Fruit fly (Drosophila melanogaster) whole organism, embryonic: ENCODE measurements around the gene pyd.

Experiments
- Aef1 ChIP-seq: fragments of 200-800 bp; sonication (Bioruptor generic); IDR thresholded peaks from 3 replicates; pipeline ENCODE4 v1.3.6; 2022; ENCODE audit warnings: missing biosample characterization, missing genetic modification characterization
- B-H1 ChIP-seq: fragments of 200-800 bp; sonication (Bioruptor generic); IDR thresholded peaks from 3 replicates; pipeline ENCODE4 v1.3.6; 2022; ENCODE audit warnings: missing biosample characterization, missing genetic modification characterization
- Blimp-1 ChIP-seq: fragments of 200-800 bp; sonication (Bioruptor generic); optimal IDR thresholded peaks from 3 replicates; lab custom pipeline; 2018; ENCODE audit warnings: missing biosample characterization, missing genetic modification characterization, mild to moderate bottlenecking, moderate library complexity, missing genetic modification reagents
- CG10321 ChIP-seq: fragments of 200-800 bp; sonication (Bioruptor generic); IDR thresholded peaks from 2 replicates; pipeline ENCODE4 v1.3.6; 2022; ENCODE audit warnings: missing biosample characterization, missing genetic modification characterization
- CG11723 ChIP-seq: fragments of 200-800 bp; sonication (Bioruptor generic); optimal IDR thresholded peaks from 2 replicates; lab custom pipeline; 2017; ENCODE audit warnings: missing biosample characterization, mild to moderate bottlenecking, missing genetic modification characterization
- CG12104 ChIP-seq: fragments of 200-800 bp; sonication (Bioruptor generic); optimal IDR thresholded peaks from 3 replicates; lab custom pipeline; 2016; ENCODE audit warnings: missing biosample characterization, missing genetic modification characterization
- CG15479 ChIP-seq: fragments of 200-800 bp; sonication (Bioruptor generic); optimal IDR thresholded peaks from 3 replicates; lab custom pipeline; 2019; ENCODE audit warnings: missing biosample characterization, mild to moderate bottlenecking, missing genetic modification characterization, moderate library complexity
- CG17829 ChIP-seq: fragments of 200-800 bp; optimal IDR thresholded peaks from 2 replicates; lab custom pipeline; 2019; ENCODE audit warnings: missing biosample characterization, mild to moderate bottlenecking, missing genetic modification characterization, moderate library complexity
- CG1792 ChIP-seq: fragments of 200-800 bp; sonication (Bioruptor generic); optimal IDR thresholded peaks from 2 replicates; lab custom pipeline; 2016; ENCODE audit warnings: missing biosample characterization, missing genetic modification characterization
- CG4854 ChIP-seq: fragments of 200-800 bp; sonication (Bioruptor generic); optimal IDR thresholded peaks from 2 replicates; lab custom pipeline; 2016; ENCODE audit warnings: missing biosample characterization, missing genetic modification characterization, inconsistent platforms
- CG6813 ChIP-seq: fragments of 200-800 bp; sonication (Bioruptor generic); optimal IDR thresholded peaks from 2 replicates; lab custom pipeline; 2017; ENCODE audit warnings: missing biosample characterization, missing genetic modification characterization, mild to moderate bottlenecking, moderate library complexity, missing genetic modification reagents
- Fer1 ChIP-seq: fragments of 200-800 bp; sonication (Bioruptor generic); optimal IDR thresholded peaks from 2 replicates; lab custom pipeline; 2017; ENCODE audit warnings: missing biosample characterization, mild to moderate bottlenecking, missing genetic modification characterization
- GATAe ChIP-seq: fragments of 200-800 bp; sonication (Bioruptor generic); conservative IDR thresholded peaks from 2 replicates; pipeline ENCODE4 v1.3.6; 2022; ENCODE audit warnings: missing biosample characterization, missing genetic modification characterization
- HHEX ChIP-seq: fragments of 200-800 bp; sonication (Bioruptor generic); optimal IDR thresholded peaks from 3 replicates; lab custom pipeline; 2017; ENCODE audit warnings: missing biosample characterization, mild to moderate bottlenecking, missing genetic modification characterization, missing genetic modification reagents
- Hr3 ChIP-seq: fragments of 200-800 bp; sonication (Bioruptor generic); optimal IDR thresholded peaks from 3 replicates; lab custom pipeline; 2016; ENCODE audit warnings: missing biosample characterization, missing genetic modification characterization
- Lpt ChIP-seq: fragments of >200 bp; optimal IDR thresholded peaks from 2 replicates; lab custom pipeline; 2018; ENCODE audit warnings: missing biosample characterization, missing genetic modification characterization
- Med ChIP-seq: fragments of 200-800 bp; sonication (Bioruptor generic); peaks from one replicate; lab custom pipeline; 2016; ENCODE audit warnings: missing biosample characterization, missing genetic modification characterization, mild to moderate bottlenecking, inconsistent platforms, moderate library complexity
- Meics ChIP-seq: fragments of 200-800 bp; sonication (Bioruptor generic); optimal IDR thresholded peaks from 2 replicates; lab custom pipeline; 2017; ENCODE audit warnings: missing biosample characterization, mild to moderate bottlenecking, missing genetic modification characterization
- Pdp1 ChIP-seq, 2 experiments: fragments of 200-800 bp; sonication (Bioruptor generic); optimal IDR thresholded peaks; 3 replicates each; lab custom pipeline; 2016; ENCODE audit warnings: missing biosample characterization in 2 of 2, missing genetic modification characterization in 2 of 2, mild to moderate bottlenecking in 1 of 2, moderate library complexity in 1 of 2
- Ptx1 ChIP-seq: fragments of 200-800 bp; sonication (Bioruptor generic); IDR thresholded peaks from 2 replicates; pipeline ENCODE4 v1.3.6; 2022; ENCODE audit warnings: missing biosample characterization, missing genetic modification characterization
- Scr ChIP-seq: fragments of 200-800 bp; sonication (Bioruptor generic); IDR thresholded peaks from 2 replicates; pipeline ENCODE4 v1.3.6; 2022; ENCODE audit warnings: missing biosample characterization, missing genetic modification characterization; ENCODE audit not compliant: partially characterized antibody
- Vsx1 ChIP-seq: fragments of 200-800 bp; sonication (Bioruptor generic); optimal IDR thresholded peaks from 2 replicates; lab custom pipeline; 2017; ENCODE audit warnings: missing biosample characterization, mild to moderate bottlenecking, missing genetic modification characterization, missing genetic modification reagents
- Xrp1 ChIP-seq: fragments of 200-800 bp; sonication (Bioruptor generic); IDR thresholded peaks from 2 replicates; pipeline ENCODE4 v1.3.6; 2022; ENCODE audit warnings: missing biosample characterization, missing genetic modification characterization
- YL-1 ChIP-seq: fragments of 200-800 bp; sonication (Bioruptor generic); optimal IDR thresholded peaks from 3 replicates; lab custom pipeline; 2017; ENCODE audit warnings: missing biosample characterization, mild to moderate bottlenecking, missing genetic modification characterization
- ato ChIP-seq: fragments of 200-800 bp; sonication (Bioruptor generic); IDR thresholded peaks from 2 replicates; pipeline ENCODE4 v1.3.6; 2022; ENCODE audit warnings: missing biosample characterization, missing genetic modification characterization; ENCODE audit not compliant: partially characterized antibody
- bab2 ChIP-seq: fragments of 200-800 bp; sonication (Bioruptor generic); optimal IDR thresholded peaks from 2 replicates; lab custom pipeline; 2016; ENCODE audit warnings: missing biosample characterization, missing genetic modification characterization
- bsh ChIP-seq, 2 experiments: fragments of 200-800 bp; sonication (Bioruptor generic); optimal IDR thresholded peaks; 2 replicates each; lab custom pipeline; 2017 to 2018; ENCODE audit warnings: mild to moderate bottlenecking in 2 of 2, missing biosample characterization in 2 of 2, missing genetic modification characterization in 2 of 2, moderate library complexity in 1 of 2
- btn ChIP-seq: fragments of 200-800 bp; sonication (Bioruptor generic); optimal IDR thresholded peaks from 2 replicates; lab custom pipeline; 2016; ENCODE audit warnings: missing biosample characterization, missing genetic modification characterization
- chn ChIP-seq: fragments of 200-800 bp; sonication (Bioruptor generic); optimal IDR thresholded peaks from 2 replicates; lab custom pipeline; 2016; ENCODE audit warnings: missing biosample characterization, missing genetic modification characterization
- dan ChIP-seq: fragments of 200-800 bp; sonication (Bioruptor generic); IDR thresholded peaks from 2 replicates; pipeline ENCODE4 v1.3.6; 2022; ENCODE audit warnings: missing biosample characterization, missing genetic modification characterization
- ems ChIP-seq: fragments of 200-800 bp; sonication (Bioruptor generic); optimal IDR thresholded peaks from 3 replicates; lab custom pipeline; 2016; ENCODE audit warnings: missing biosample characterization, missing genetic modification characterization
- grn ChIP-seq: fragments of 200-800 bp; sonication (Bioruptor generic); optimal IDR thresholded peaks from 3 replicates; lab custom pipeline; 2017; ENCODE audit warnings: missing biosample characterization, missing genetic modification characterization
- hb ChIP-seq: fragments of 200-800 bp; sonication (Bioruptor generic); IDR thresholded peaks from 3 replicates; pipeline ENCODE4 v1.3.6; 2022; ENCODE audit warnings: missing biosample characterization, missing genetic modification characterization; ENCODE audit not compliant: partially characterized antibody
- ind ChIP-seq: fragments of 200-800 bp; sonication (Bioruptor generic); optimal IDR thresholded peaks from 3 replicates; lab custom pipeline; 2016; ENCODE audit warnings: missing biosample characterization, missing genetic modification characterization
- insv ChIP-seq, 2 experiments: fragments of 200-800 bp; sonication (Bioruptor generic); optimal IDR thresholded peaks; 3 replicates each; lab custom pipeline; 2016 to 2018; ENCODE audit warnings: missing biosample characterization in 2 of 2, missing genetic modification characterization in 2 of 2
- ken ChIP-seq: fragments of 200-800 bp; sonication (Bioruptor generic); IDR thresholded peaks from 3 replicates; pipeline ENCODE4 v1.3.6; 2022; ENCODE audit warnings: missing biosample characterization, missing genetic modification characterization
- klu ChIP-seq: fragments of 200-800 bp; sonication (Bioruptor generic); IDR thresholded peaks from 2 replicates; pipeline ENCODE4 v1.3.6; 2022; ENCODE audit warnings: missing biosample characterization, missing genetic modification characterization
- mld ChIP-seq: fragments of 200-800 bp; sonication (Bioruptor generic); IDR thresholded peaks from 3 replicates; pipeline ENCODE4 v1.3.6; 2022; ENCODE audit warnings: missing biosample characterization, missing genetic modification characterization; ENCODE audit not compliant: partially characterized antibody
- odd ChIP-seq: fragments of 200-800 bp; sonication (Bioruptor generic); optimal IDR thresholded peaks from 2 replicates; lab custom pipeline; 2017; ENCODE audit warnings: missing biosample characterization, mild to moderate bottlenecking, missing genetic modification characterization
- peb ChIP-seq: fragments of 200-800 bp; sonication (Bioruptor generic); IDR thresholded peaks from 2 replicates; pipeline ENCODE4 v1.3.6; 2022; ENCODE audit warnings: missing biosample characterization, missing genetic modification characterization
- pita ChIP-seq: fragments of 200-800 bp; sonication (Bioruptor generic); optimal IDR thresholded peaks from 2 replicates; lab custom pipeline; 2017; ENCODE audit warnings: missing biosample characterization, mild to moderate bottlenecking, missing genetic modification characterization
- row ChIP-seq: fragments of 200-800 bp; sonication (Bioruptor generic); IDR thresholded peaks from 3 replicates; pipeline ENCODE4 v1.3.6; 2022; ENCODE audit warnings: missing biosample characterization, missing genetic modification characterization
- sug ChIP-seq: fragments of 200-800 bp; optimal IDR thresholded peaks from 2 replicates; lab custom pipeline; 2019; ENCODE audit warnings: missing biosample characterization, mild to moderate bottlenecking, missing genetic modification characterization, moderate library complexity
- tll ChIP-seq, 2 experiments: fragments of 200-800 bp in 1 of 2; fragments of >200 bp in 1 of 2; sonication (Bioruptor generic) in 1 of 2; optimal IDR thresholded peaks; 2 replicates each; lab custom pipeline; 2017 to 2019; ENCODE audit warnings: missing biosample characterization in 2 of 2, missing genetic modification characterization in 2 of 2, mild to moderate bottlenecking in 1 of 2, moderate library complexity in 1 of 2
- unc-4 ChIP-seq: fragments of 200-800 bp; sonication (Bioruptor generic); IDR thresholded peaks from 2 replicates; pipeline ENCODE4 v1.3.6; 2022; ENCODE audit warnings: missing biosample characterization, missing genetic modification characterization; ENCODE audit not compliant: partially characterized antibody
- wor ChIP-seq: fragments of 200-800 bp; sonication (Bioruptor generic); IDR thresholded peaks from 2 replicates; pipeline ENCODE4 v1.3.6; 2022; ENCODE audit warnings: missing biosample characterization, missing genetic modification characterization
- zen2 ChIP-seq: fragments of 200-800 bp; sonication (Bioruptor generic); IDR thresholded peaks from 3 replicates; pipeline ENCODE4 v1.3.6; 2022; ENCODE audit warnings: missing biosample characterization, missing genetic modification characterization; ENCODE audit not compliant: partially characterized antibody
- zfh2 ChIP-seq: fragments of 200-800 bp; sonication (Bioruptor generic); optimal IDR thresholded peaks from 2 replicates; lab custom pipeline; 2016; ENCODE audit warnings: missing biosample characterization, missing genetic modification characterization

Gene pyd

DNA sequence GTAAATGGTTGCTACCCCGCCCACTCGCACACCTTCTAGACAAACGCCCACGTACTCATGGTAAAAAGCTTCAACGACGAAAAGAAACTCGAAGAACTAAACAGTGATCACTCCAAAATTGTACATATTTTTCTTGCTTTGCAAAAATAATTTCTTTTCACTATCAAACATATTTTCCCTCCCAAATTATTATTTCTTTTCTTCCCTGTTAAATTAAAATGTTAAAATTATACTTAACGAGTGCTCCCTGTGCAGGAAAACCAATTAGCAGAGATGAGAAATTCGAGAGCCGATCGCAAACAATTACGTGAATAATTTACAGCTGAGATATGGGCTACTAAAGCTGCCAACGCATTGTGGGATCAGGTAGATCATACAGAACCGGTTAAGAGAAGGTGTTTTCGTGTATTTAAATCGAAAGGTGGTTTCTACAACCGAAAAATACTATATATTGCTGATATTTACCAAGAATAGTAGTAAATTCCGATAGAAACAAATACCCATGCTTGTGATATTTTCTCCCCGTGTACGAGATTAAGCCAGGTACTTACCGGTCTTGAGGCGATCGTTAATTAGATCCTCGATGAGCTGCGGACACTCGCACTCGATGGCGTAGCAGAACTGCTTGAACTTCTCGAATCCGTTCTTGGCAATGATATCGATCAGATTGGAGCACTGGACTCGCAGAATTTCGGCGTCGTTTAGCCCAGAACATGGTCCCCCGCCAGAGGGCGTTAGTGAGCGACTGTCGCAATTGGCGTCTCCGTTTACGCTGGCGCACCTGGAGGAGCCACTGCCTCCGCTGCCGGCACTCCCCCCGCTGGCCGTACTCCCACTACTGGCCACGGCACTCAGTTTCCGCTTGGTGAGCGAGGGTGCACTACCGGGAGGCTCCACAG lies 1.3 kb downstream of the pyd start (continued):
- no peak for TF ChIP-seq insv (GFP tag; optimal IDR thresholded peaks at IDR 0.05; lab: Kevin White, UChicago)
- TF ChIP-seq CG15479: no peak
- TF ChIP-seq Lpt (GFP tag; lab: Kevin White, UChicago): no peak
- no peak for TF ChIP-seq CG17829
- TF ChIP-seq grn (GFP tag; lab: Kevin White, UChicago): no peak
- TF ChIP-seq Scr (GFP tag; lab: Robert Waterston, UW): no peak
- peak; percentile 74 for TF ChIP-seq Med (GFP tag; lab: Kevin White, UChicago)
- TF ChIP-seq Meics (GFP tag; lab: Kevin White, UChicago): peak; percentile 30
- no peak for TF ChIP-seq odd (GFP tag; lab: Kevin White, UChicago)
- TF ChIP-seq CG11723 (GFP tag; lab: Kevin White, UChicago): no peak
- TF ChIP-seq peb: no peak
- no peak for TF ChIP-seq dan (GFP tag; lab: Robert Waterston, UW)
- no peak for TF ChIP-seq sug (tag; lab: Kevin White, UChicago)
- peak in 1 of 2 experiments; percentile 4 for TF ChIP-seq bsh (GFP tag; optimal IDR thresholded peaks at IDR 0.05; lab: Kevin White, UChicago)
- no peak for TF ChIP-seq CG10321 (GFP tag; lab: Robert Waterston, UW)
- peak; percentile 23 for TF ChIP-seq ind (GFP tag; lab: Kevin White, UChicago)
- peak; percentile 2 to 31 for TF ChIP-seq Pdp1 (GFP tag; optimal IDR thresholded peaks at IDR 0.05; lab: Kevin White, UChicago)
- TF ChIP-seq YL-1 (GFP tag; lab: Kevin White, UChicago): no peak
- TF ChIP-seq ems (GFP tag; lab: Kevin White, UChicago): no peak
- TF ChIP-seq ken: 0 out of 3 replicates have a peak, but pooled peaks have one; percentile 26
- TF ChIP-seq CG1792 (GFP tag; lab: Kevin White, UChicago): no peak
- no peak for TF ChIP-seq Hr3 (GFP tag; lab: Kevin White, UChicago)
- TF ChIP-seq CG4854 (GFP tag; lab: Kevin White, UChicago): no peak
- 0 out of 2 replicates have a peak, but pooled peaks have one; percentile 22 for TF ChIP-seq Ptx1 (GFP tag; lab: Robert Waterston, UW)
- TF ChIP-seq Blimp-1: no peak
- TF ChIP-seq bab2 (GFP tag; lab: Kevin White, UChicago): no peak
- peak; percentile 56 for TF ChIP-seq row (GFP tag; lab: Robert Waterston, UW)
- peak; percentile 20 for TF ChIP-seq GATAe (GFP tag; lab: Robert Waterston, UW)
- TF ChIP-seq mld (GFP tag; lab: Robert Waterston, UW): no peak
- TF ChIP-seq hb (GFP tag; lab: Robert Waterston, UW): no peak
- peak; percentile 46 for TF ChIP-seq zfh2 (GFP tag; lab: Kevin White, UChicago)
- TF ChIP-seq btn (GFP tag; lab: Kevin White, UChicago): no peak
- no peak for TF ChIP-seq Fer1 (GFP tag; lab: Kevin White, UChicago)
- no peak for TF ChIP-seq CG12104 (GFP tag; lab: Kevin White, UChicago)
- no peak for TF ChIP-seq Vsx1 (GFP tag; lab: Kevin White, UChicago)
- no peak for TF ChIP-seq CG6813
- TF ChIP-seq ato (GFP tag; lab: Robert Waterston, UW): no peak
- no peak for TF ChIP-seq HHEX (GFP tag; lab: Kevin White, UChicago)
- TF ChIP-seq Aef1 (GFP tag; lab: Robert Waterston, UW): no peak; the same call in 2 of the 3 replicates
- TF ChIP-seq zen2 (GFP tag; lab: Robert Waterston, UW): no peak
- TF ChIP-seq unc-4: no peak
- peak; percentile 53; the same call in 1 of the 2 replicates for TF ChIP-seq Xrp1 (GFP tag; lab: Robert Waterston, UW)
- TF ChIP-seq wor (GFP tag; lab: Robert Waterston, UW): no peak
- TF ChIP-seq B-H1 (GFP tag; lab: Robert Waterston, UW): no peak
- TF ChIP-seq tll (GFP tag; optimal IDR thresholded peaks at IDR 0.05; lab: Kevin White, UChicago): no peak
- TF ChIP-seq chn: no peak
- TF ChIP-seq klu (GFP tag; lab: Robert Waterston, UW): 0 out of 2 replicates have a peak, but pooled peaks have one; percentile 15
- no peak for TF ChIP-seq pita (GFP tag; lab: Kevin White, UChicago)
